Worm (Caenorhabditis elegans): ENCODE data around the gene duo-1.

DNA sequence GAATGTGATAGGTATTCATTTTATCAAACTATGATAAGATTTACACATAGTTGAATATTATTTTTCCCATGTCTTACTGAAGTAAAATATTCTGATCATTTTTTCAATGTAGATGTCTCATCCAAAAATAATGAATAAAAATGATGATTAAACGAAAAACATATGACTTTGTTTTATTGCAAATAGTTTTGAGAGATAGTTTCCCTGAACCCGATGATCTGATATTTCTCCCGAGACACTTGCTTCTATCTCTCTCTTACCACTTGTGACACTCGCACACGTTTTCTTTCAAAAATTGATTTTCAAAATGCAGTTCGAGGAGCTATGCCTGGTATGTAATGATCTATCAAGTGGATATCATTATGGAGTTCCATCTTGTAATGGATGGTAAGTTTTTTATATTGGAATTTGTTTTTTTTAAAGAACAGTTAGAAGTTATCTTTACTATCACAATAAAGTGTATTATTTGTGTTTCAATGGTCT lies 15.8 kb downstream of the duo-1 start, which contains the start of the genes nhr-101 and pms-2:
- TF ChIP-seq ceh-43 (GFP tag; optimal IDR thresholded peaks at IDR 0.05) (no peak), unc-62 (GFP tag; optimal IDR thresholded peaks at IDR 0.05) (no peak), pha-4 (tag; optimal IDR thresholded peaks at IDR 0.05) (no peak), sptf-1 (tag; optimal IDR thresholded peaks at IDR 0.05) (no peak), blmp-1 (tag; optimal IDR thresholded peaks at IDR 0.05) (no peak), lin-13 (tag; optimal IDR thresholded peaks at IDR 0.05) (no peak), bed-3 (GFP tag; optimal IDR thresholded peaks at IDR 0.05) (no peak)
